Worm (Caenorhabditis elegans) whole organism, L2 larva: ENCODE data around the gene str-99.

ENCODE experiments used
- C34F6.9 ChIP-seq: fragments of 150-350 bp; optimal IDR thresholded peaks from 2 replicates; lab custom pipeline; 2014; ENCODE audit warnings: missing biosample characterization, missing genetic modification characterization
- F13H6.1 ChIP-seq: sonication (generic microtip); optimal IDR thresholded peaks from 2 replicates; lab custom pipeline; 2016; ENCODE audit warnings: missing genetic modification characterization, missing compliant biosample characterization
- Y55F3AM.14 ChIP-seq: fragments of 200-800 bp; sonication (Bioruptor generic); optimal IDR thresholded peaks from 2 replicates; lab custom pipeline; 2018; ENCODE audit warnings: mild to moderate bottlenecking, missing genetic modification characterization, missing compliant biosample characterization
- ZK546.5 ChIP-seq: sonication (generic microtip); optimal IDR thresholded peaks from 2 replicates; lab custom pipeline; 2017; ENCODE audit warnings: missing biosample characterization, missing genetic modification characterization
- aly-2 ChIP-seq: fragments of 150-350 bp; optimal IDR thresholded peaks from 2 replicates; lab custom pipeline; 2014; ENCODE audit warnings: missing biosample characterization, missing genetic modification characterization
- blmp-1 ChIP-seq: sonication (generic microtip); optimal IDR thresholded peaks from 2 replicates; lab custom pipeline; 2017; ENCODE audit warnings: missing genetic modification characterization, mild to moderate bottlenecking, missing compliant biosample characterization, antibody characterized with exemption, moderate library complexity; ENCODE audit not compliant: insufficient read depth
- ceh-16 ChIP-seq: fragments of 150-350 bp; optimal IDR thresholded peaks from 2 replicates; lab custom pipeline; 2014; ENCODE audit warnings: missing biosample characterization, missing genetic modification characterization
- ceh-82 ChIP-seq: fragments of 150-350 bp; optimal IDR thresholded peaks from 2 replicates; lab custom pipeline; 2014; ENCODE audit warnings: missing biosample characterization, missing genetic modification characterization
- crh-2 ChIP-seq: sonication (generic microtip); optimal IDR thresholded peaks from 2 replicates; lab custom pipeline; 2017; ENCODE audit warnings: missing biosample characterization, missing genetic modification characterization
- dmd-4 ChIP-seq: sonication (generic microtip); optimal IDR thresholded peaks from 2 replicates; lab custom pipeline; 2017; ENCODE audit warnings: missing biosample characterization, missing genetic modification characterization
- egl-27 ChIP-seq: sonication (generic microtip); optimal IDR thresholded peaks from 3 replicates; lab custom pipeline; 2017; ENCODE audit warnings: missing biosample characterization, missing genetic modification reagents, missing genetic modification characterization
- elt-1 ChIP-seq: fragments of 150-350 bp; optimal IDR thresholded peaks from 2 replicates; lab custom pipeline; 2014; ENCODE audit warnings: missing biosample characterization, missing genetic modification characterization
- elt-3 ChIP-seq: sonication (generic microtip); optimal IDR thresholded peaks from 2 replicates; lab custom pipeline; 2017; ENCODE audit warnings: missing biosample characterization, missing genetic modification characterization
- fos-1 ChIP-seq: fragments of 150-350 bp; optimal IDR thresholded peaks from 2 replicates; lab custom pipeline; 2014; ENCODE audit warnings: missing biosample characterization, missing genetic modification characterization
- gmeb-1 ChIP-seq: fragments of 150-350 bp; optimal IDR thresholded peaks from 2 replicates; lab custom pipeline; 2014; ENCODE audit warnings: missing biosample characterization, missing genetic modification characterization
- lin-11 ChIP-seq: fragments of 150-350 bp; sonication (generic microtip); optimal IDR thresholded peaks from 2 replicates; lab custom pipeline; 2014; ENCODE audit warnings: missing biosample characterization, missing genetic modification characterization, inconsistent platforms, mixed read lengths
- lin-39 ChIP-seq: fragments of 150-350 bp; optimal IDR thresholded peaks from 2 replicates; lab custom pipeline; 2014; ENCODE audit warnings: missing biosample characterization, missing genetic modification reagents, missing genetic modification characterization
- lsy-2 ChIP-seq, 2 experiments: fragments of 150-350 bp in 1 of 2; sonication (generic microtip) in 1 of 2; optimal IDR thresholded peaks; 2 replicates each; lab custom pipeline; 2014 to 2017; ENCODE audit warnings: missing biosample characterization in 2 of 2, missing genetic modification characterization in 2 of 2
- mab-5 ChIP-seq: fragments of 150-350 bp; optimal IDR thresholded peaks from 2 replicates; lab custom pipeline; 2014; ENCODE audit warnings: missing biosample characterization, missing genetic modification characterization
- mbf-1 ChIP-seq: sonication (generic microtip); optimal IDR thresholded peaks from 2 replicates; lab custom pipeline; 2017; ENCODE audit warnings: missing biosample characterization, missing genetic modification characterization
- nhr-10 ChIP-seq: sonication (generic microtip); optimal IDR thresholded peaks from 2 replicates; lab custom pipeline; 2017; ENCODE audit warnings: missing biosample characterization, missing genetic modification characterization
- nhr-11 ChIP-seq: fragments of 150-350 bp; optimal IDR thresholded peaks from 2 replicates; lab custom pipeline; 2014; ENCODE audit warnings: missing biosample characterization, missing genetic modification characterization
- nhr-129 ChIP-seq: fragments of 150-350 bp; optimal IDR thresholded peaks from 2 replicates; lab custom pipeline; 2014; ENCODE audit warnings: missing biosample characterization, missing genetic modification characterization
- nhr-21 ChIP-seq: fragments of 150-350 bp; optimal IDR thresholded peaks from 2 replicates; lab custom pipeline; 2014; ENCODE audit warnings: missing biosample characterization, missing genetic modification characterization
- nhr-237 ChIP-seq: fragments of 150-350 bp; optimal IDR thresholded peaks from 2 replicates; lab custom pipeline; 2014; ENCODE audit warnings: missing biosample characterization, missing genetic modification characterization
- nhr-77 ChIP-seq: fragments of 150-350 bp; optimal IDR thresholded peaks from 2 replicates; lab custom pipeline; 2014; ENCODE audit warnings: missing biosample characterization, missing genetic modification characterization
- sem-4 ChIP-seq: fragments of 150-350 bp; optimal IDR thresholded peaks from 2 replicates; lab custom pipeline; 2014; ENCODE audit warnings: missing biosample characterization, missing genetic modification reagents, missing genetic modification characterization
- skn-1 ChIP-seq: sonication (generic microtip); optimal IDR thresholded peaks from 2 replicates; lab custom pipeline; 2017; ENCODE audit warnings: missing biosample characterization, missing genetic modification characterization
- sma-3 ChIP-seq: sonication (generic microtip); optimal IDR thresholded peaks from 2 replicates; lab custom pipeline; 2016; ENCODE audit warnings: missing genetic modification reagents, missing genetic modification characterization, missing compliant biosample characterization
- sma-9 ChIP-seq, 2 experiments: fragments of 150-350 bp in 1 of 2; sonication (generic microtip) in 1 of 2; optimal IDR thresholded peaks; 2 replicates each; lab custom pipeline; 2014 to 2016; ENCODE audit warnings: missing genetic modification characterization in 2 of 2, mild to moderate bottlenecking in 1 of 2, missing biosample characterization in 1 of 2, missing compliant biosample characterization in 1 of 2, missing genetic modification reagents in 1 of 2, moderate library complexity in 1 of 2
- snpc-4 ChIP-seq: fragments of 150-350 bp; optimal IDR thresholded peaks from 2 replicates; lab custom pipeline; 2014; ENCODE audit warnings: missing biosample characterization, missing genetic modification characterization
- unc-55 ChIP-seq: fragments of 150-350 bp; sonication (generic microtip); optimal IDR thresholded peaks from 3 replicates; lab custom pipeline; 2014; ENCODE audit warnings: missing biosample characterization, missing genetic modification reagents, missing genetic modification characterization
- zag-1 ChIP-seq: fragments of 150-350 bp; optimal IDR thresholded peaks from 2 replicates; lab custom pipeline; 2014; ENCODE audit warnings: missing biosample characterization, missing genetic modification characterization
- ztf-11 ChIP-seq: sonication (generic microtip); optimal IDR thresholded peaks from 2 replicates; lab custom pipeline; 2017; ENCODE audit warnings: missing biosample characterization, missing genetic modification characterization
- ztf-4 ChIP-seq: fragments of 150-350 bp; optimal IDR thresholded peaks from 2 replicates; lab custom pipeline; 2014; ENCODE audit warnings: missing biosample characterization, missing genetic modification characterization

Gene str-99

DNA sequence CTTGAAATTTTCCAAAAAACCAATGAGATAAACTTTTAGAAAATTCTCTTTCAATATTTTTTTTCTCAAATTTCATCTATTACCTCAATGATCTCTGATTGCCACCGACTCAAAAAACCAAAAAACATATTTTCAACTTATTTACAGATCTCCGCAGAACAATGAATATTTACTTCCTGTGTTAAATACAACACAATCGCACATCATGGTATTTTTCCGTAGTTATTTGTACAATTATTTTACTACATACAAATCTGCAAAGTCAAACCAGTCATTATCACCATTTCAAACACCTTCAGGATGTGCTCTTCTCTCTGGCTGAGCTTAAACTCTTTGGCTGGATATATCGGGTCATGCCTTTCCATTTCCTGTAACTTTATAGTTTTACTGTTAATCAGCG is 7.6 kb upstream of the str-99 start, which contains the start of gene str-108:
Gene str-108, plus strand, starts transcription at position 301 of the 400 bp plus-strand sequence.
- TF ChIP-seq sma-9 (GFP tag; optimal IDR thresholded peaks at IDR 0.05; lab: Kevin White, UChicago), result no peak
- no peak for TF ChIP-seq sma-9 (tag; optimal IDR thresholded peaks at IDR 0.05; lab: Kevin White, UChicago)
- TF ChIP-seq crh-2, result no peak
- TF ChIP-seq nhr-11, result no peak
- no peak for TF ChIP-seq nhr-10

DNA sequence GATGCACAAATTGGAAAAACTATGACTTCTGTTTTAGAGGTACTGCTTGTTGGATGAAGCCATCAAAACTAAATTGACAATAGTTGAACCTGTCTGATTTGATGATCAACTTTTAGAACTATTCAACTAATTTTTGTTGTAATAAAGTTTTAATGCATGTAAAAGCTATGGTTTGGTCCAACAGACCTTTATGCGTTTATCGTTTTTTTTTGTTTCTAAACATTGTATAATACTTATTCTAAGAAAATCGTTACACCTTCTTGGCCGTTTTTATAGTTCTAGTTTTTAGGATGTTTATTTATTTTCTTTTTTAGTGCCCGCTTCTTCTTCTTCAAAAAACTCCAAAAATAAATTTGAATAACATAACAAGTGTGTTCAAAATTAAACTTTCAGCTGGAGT is 5.4 kb upstream of the str-99 start, which contains the start of gene F10A3.12:
Gene F10A3.12, plus strand, starts transcription at position 301 of the 400 bp plus-strand sequence.
- no peak for TF ChIP-seq lin-11 (tag; lab: Kevin White, UChicago)

DNA sequence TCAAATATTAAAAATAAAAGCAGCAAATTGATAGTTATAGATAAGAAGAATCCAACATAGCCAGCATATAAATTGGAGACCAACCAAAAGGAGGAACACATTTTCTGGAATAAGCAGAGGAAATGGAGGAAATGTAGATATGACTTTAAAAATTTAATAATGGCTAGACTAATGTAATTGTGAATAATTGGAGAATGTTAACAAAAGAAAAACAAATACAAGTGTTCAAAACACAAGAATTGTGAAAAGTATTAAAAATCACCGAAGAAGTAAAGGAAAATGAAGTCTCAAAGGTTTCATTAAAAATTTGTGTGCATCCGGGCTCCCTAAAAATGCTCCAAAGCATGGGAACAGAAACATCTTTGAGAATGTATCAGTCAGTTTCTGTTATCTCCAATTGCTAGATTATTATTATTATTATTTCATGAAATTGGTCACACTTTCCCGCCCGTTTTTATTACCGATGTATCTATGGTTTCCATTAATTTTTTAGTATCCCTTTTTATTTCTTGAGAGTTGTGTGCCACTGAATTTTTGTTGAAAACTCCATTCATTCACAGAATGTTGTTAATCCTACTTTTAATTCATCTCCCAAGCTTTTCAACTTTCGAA is 3.9 kb upstream of the str-99 start, which contains the start of the genes str-109 and F10A3.11:
Gene str-109, minus strand, starts transcription at position 101 of the 612 bp plus-strand sequence.
Gene F10A3.11, plus strand, starts transcription at position 562 of the 612 bp plus-strand sequence.
- TF ChIP-seq nhr-77 (tag; lab: Kevin White, UChicago), result no peak

DNA sequence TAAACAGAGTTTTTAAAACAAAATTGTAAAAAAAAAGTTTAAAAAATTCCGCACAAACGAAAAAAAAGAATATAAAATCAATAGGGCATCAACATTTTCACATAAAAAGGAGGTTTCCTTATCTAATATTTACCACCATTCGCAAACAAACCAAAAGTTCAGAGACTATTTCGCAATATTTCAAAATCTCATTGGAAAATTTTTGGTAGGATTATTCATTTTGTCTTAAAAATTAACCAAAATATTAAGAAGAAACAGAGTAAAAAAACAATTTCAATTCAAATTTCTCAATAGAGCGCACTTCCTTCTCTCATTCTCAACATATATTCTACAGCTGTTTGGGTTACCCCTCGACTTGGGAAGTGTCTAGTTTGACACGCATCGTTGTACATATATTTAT is 1.8 kb upstream of the str-99 start:
- no peak for TF ChIP-seq nhr-21
- no peak for TF ChIP-seq Y55F3AM.14 (GFP tag; lab: Kevin White, UChicago)
- TF ChIP-seq fos-1 (tag; lab: Kevin White, UChicago), result peak; percentile 62
- TF ChIP-seq nhr-129 (tag; lab: Kevin White, UChicago), result peak; percentile 83
- peak; percentile 56 for TF ChIP-seq unc-55 (GFP tag; lab: Kevin White, UChicago)

DNA sequence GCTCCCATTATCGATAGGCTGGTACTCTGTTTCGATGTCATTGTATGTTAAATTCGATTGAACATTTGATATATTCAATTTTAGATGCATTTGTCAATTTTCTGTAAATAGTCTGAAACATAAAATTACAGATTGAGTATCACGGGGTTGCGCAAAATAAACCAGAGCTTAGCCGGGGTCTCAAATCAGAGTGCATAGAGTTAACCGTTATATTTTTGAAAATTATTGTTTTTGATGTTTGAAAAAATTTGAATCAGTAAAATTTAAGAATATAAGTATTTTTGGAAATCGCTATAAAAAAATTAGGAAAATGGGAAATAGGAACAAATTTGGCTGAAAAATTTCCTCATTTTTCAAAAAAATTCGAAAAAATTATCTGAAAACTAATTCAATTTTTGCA is 1.3 kb upstream of the str-99 start, which contains the start of gene F10A3.17:
Gene F10A3.17, minus strand, starts transcription at position 101 of the 400 bp plus-strand sequence.
- TF ChIP-seq C34F6.9 (tag; lab: Kevin White, UChicago) (no peak), ceh-82 (tag; lab: Kevin White, UChicago) (no peak), aly-2 (tag; lab: Kevin White, UChicago) (no peak), unc-55 (GFP tag; lab: Kevin White, UChicago) (no peak), nhr-129 (tag; lab: Kevin White, UChicago) (no peak), snpc-4 (no peak), mab-5 (tag; lab: Kevin White, UChicago) (no peak), lin-39 (no peak), ZK546.5 (tag; lab: Kevin White, UChicago) (no peak), sem-4 (tag; lab: Kevin White, UChicago) (no peak), elt-3 (tag; lab: Kevin White, UChicago) (no peak), F13H6.1 (tag; lab: Kevin White, UChicago) (no peak), egl-27 (tag; lab: Kevin White, UChicago) (no peak), lsy-2 (tag; optimal IDR thresholded peaks at IDR 0.05; lab: Kevin White, UChicago) (no peak), sma-9 (GFP tag; optimal IDR thresholded peaks at IDR 0.05; lab: Kevin White, UChicago) (no peak), sma-9 (tag; optimal IDR thresholded peaks at IDR 0.05; lab: Kevin White, UChicago) (no peak), gmeb-1 (no peak), nhr-237 (tag; lab: Kevin White, UChicago) (no peak), dmd-4 (tag; lab: Kevin White, UChicago) (no peak), blmp-1 (tag; lab: Kevin White, UChicago) (no peak), lin-11 (tag; lab: Kevin White, UChicago) (no peak)
- TF ChIP-seq, all 48 proteins: peak for 0

DNA sequence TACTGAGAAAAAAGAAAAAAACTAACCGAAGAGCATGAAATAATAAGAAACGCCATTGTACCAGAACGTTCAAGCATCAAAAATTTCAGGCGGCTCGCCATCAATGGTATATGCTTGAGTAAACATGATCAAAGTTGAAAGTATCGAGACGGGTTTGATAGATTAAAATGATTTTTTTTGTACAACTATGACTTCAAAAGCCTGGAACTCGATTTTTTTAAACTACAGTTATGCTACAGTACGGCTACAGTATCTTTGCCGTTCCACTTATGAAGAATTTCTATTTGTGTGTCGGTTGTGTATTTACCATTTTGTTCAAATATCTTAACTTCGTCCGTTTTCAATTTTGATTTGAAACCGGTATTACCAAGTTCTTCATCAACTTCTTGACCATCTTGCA is 3.2 kb downstream of the str-99 start, which contains the start of gene str-97:
Gene str-97, minus strand, starts transcription at position 101 of the 400 bp plus-strand sequence.
- TF ChIP-seq sem-4 (tag; lab: Kevin White, UChicago) (no peak), nhr-237 (tag; lab: Kevin White, UChicago) (no peak), sma-3 (GFP tag; lab: Kevin White, UChicago) (no peak), gmeb-1 (no peak), ztf-11 (tag; lab: Kevin White, UChicago) (no peak), skn-1 (tag; lab: Kevin White, UChicago) (no peak), elt-1 (tag; lab: Kevin White, UChicago) (no peak), unc-55 (GFP tag; lab: Kevin White, UChicago) (no peak), snpc-4 (no peak), lsy-2 (tag; optimal IDR thresholded peaks at IDR 0.05; lab: Kevin White, UChicago) (no peak), crh-2 (no peak), F13H6.1 (tag; lab: Kevin White, UChicago) (no peak), ztf-4 (tag; lab: Kevin White, UChicago) (no peak), ceh-16 (tag; lab: Kevin White, UChicago) (no peak), mbf-1 (no peak), fos-1 (tag; lab: Kevin White, UChicago) (no peak), elt-3 (tag; lab: Kevin White, UChicago) (no peak), zag-1 (tag; lab: Kevin White, UChicago) (no peak), dmd-4 (tag; lab: Kevin White, UChicago) (no peak), nhr-11 (no peak)
